Worm (Caenorhabditis elegans): ENCODE results near the gene hex-5.

- no peak for TF ChIP-seq ama-1 (optimal IDR thresholded peaks at IDR 0.05)
- TF ChIP-seq sea-1 (GFP tag; conservative IDR thresholded peaks at IDR 0.05) = no peak
Observed at ce11 chrX:14861752-14862151, 43.3 kb downstream of the hex-5 start, which contains the start of gene dmd-4.

Measured in whole organism, early embryonic.